Worm (Caenorhabditis elegans): ENCODE results near the gene srg-66.

DNA sequence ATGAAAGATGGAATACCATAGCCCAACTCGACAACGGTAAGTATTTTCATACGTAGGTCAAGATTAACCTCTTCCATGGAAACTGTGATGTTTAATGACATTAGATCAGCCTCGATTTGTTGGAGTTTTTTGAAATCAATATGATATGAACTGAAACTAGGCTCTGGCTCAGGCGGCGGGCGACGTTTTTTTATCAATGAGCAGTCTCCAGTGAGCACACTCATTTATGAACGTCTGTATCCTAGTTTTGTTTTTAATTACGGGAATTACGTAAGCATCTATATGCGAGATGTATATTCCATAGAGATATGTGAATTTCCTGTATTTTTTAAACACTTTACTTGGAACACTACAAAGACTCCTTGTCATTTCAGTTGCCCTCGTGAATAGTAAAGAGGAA is 19.3 kb downstream of the srg-66 start, which contains the start of gene srg-67:
- no peak for TF ChIP-seq sptf-1 (tag; optimal IDR thresholded peaks at IDR 0.05)
- TF ChIP-seq ham-2 (GFP tag; optimal IDR thresholded peaks at IDR 0.05) = no peak
- no peak for TF ChIP-seq blmp-1 (tag; optimal IDR thresholded peaks at IDR 0.05)
- no peak for TF ChIP-seq snpc-4 (tag; optimal IDR thresholded peaks at IDR 0.05)
- no peak for TF ChIP-seq unc-62 (GFP tag; optimal IDR thresholded peaks at IDR 0.05)
- no peak for TF ChIP-seq ceh-43 (GFP tag; optimal IDR thresholded peaks at IDR 0.05)
- TF ChIP-seq ztf-11 (tag; optimal IDR thresholded peaks at IDR 0.05) = no peak
- no peak for TF ChIP-seq nhr-12 (tag; optimal IDR thresholded peaks at IDR 0.05)
- TF ChIP-seq mab-5 (tag; optimal IDR thresholded peaks at IDR 0.05) = no peak
- no peak for TF ChIP-seq elt-3 (tag; optimal IDR thresholded peaks at IDR 0.05)
- TF ChIP-seq bed-3 (GFP tag; optimal IDR thresholded peaks at IDR 0.05) = no peak

Data from whole organism, mixed stage, embryonic.